Worm (Caenorhabditis elegans) whole organism, late embryonic: Measurements from ENCODE around the gene ksr-1.

Experiments used
- hlh-8 ChIP-seq: sonication (generic microtip); optimal IDR thresholded peaks from 2 replicates; lab custom pipeline; 2016; ENCODE audit warnings: missing genotype, missing genetic modification characterization, missing compliant biosample characterization
- tbx-2 ChIP-seq: sonication (generic microtip); optimal IDR thresholded peaks from 2 replicates; lab custom pipeline; 2016; ENCODE audit warnings: missing genetic modification characterization, missing compliant biosample characterization
- unc-55 ChIP-seq: sonication (generic microtip); optimal IDR thresholded peaks from 2 replicates; lab custom pipeline; 2017; ENCODE audit warnings: missing biosample characterization, missing genetic modification reagents, missing genetic modification characterization
- zip-5 ChIP-seq: sonication (generic microtip); optimal IDR thresholded peaks from 2 replicates; lab custom pipeline; 2016; ENCODE audit warnings: missing genetic modification characterization, missing compliant biosample characterization

DNA sequence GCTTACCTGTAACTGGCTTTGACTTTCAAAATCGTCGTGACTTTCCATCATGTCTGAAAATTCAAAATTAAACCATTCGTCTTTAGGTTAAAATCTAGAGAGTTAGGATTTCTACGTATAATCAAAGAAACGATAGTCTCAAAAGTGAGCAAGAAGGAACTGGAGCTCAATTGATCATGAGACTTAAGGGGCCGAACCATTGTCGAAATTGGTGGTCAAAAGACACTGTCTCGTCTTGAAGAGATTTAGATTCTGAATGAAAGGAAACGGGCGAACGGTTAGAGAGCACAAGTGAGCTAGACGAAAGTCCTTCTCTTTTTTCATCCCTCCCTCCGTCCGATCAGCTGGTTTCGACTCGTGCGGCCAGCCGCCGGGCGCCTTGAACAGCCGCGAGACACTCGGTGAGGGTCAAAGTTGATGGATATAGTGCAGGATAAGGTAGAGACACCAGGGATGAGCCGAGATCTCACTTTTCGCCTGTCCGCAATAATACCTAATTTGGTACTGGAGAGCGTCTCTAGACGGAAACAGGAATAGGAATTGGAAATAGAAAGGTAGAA, 13.8 kb upstream of the ksr-1 start, which contains the start of gene M60.7:
- TF ChIP-seq tbx-2 (no peak), zip-5 (tag; lab: Kevin White, UChicago) (no peak), hlh-8 (tag; lab: Kevin White, UChicago) (no peak), unc-55 (GFP tag; lab: Kevin White, UChicago) (no peak)
